Worm (Caenorhabditis elegans): ENCODE measurements around the gene D1044.4.
A peak's percentile ranks its signal among the peaks of the same experiment; 100 is the strongest.

ce11 chrIII:5546309-5546708 lies 24.5 kb upstream of the D1044.4 start:
- no peak for TF ChIP-seq skn-1 (tag; optimal IDR thresholded peaks at IDR 0.05)
- no peak for TF ChIP-seq lin-15B (tag; optimal IDR thresholded peaks at IDR 0.05)
- no peak for TF ChIP-seq ceh-16 (tag; optimal IDR thresholded peaks at IDR 0.05)
- TF ChIP-seq mdl-1 (tag; optimal IDR thresholded peaks at IDR 0.05) = no peak
- no peak for TF ChIP-seq elt-3 (tag; optimal IDR thresholded peaks at IDR 0.05)
- no peak for TF ChIP-seq pqm-1 (tag; optimal IDR thresholded peaks at IDR 0.05)
- TF ChIP-seq snpc-4 (tag; optimal IDR thresholded peaks at IDR 0.05) = no peak
- no peak for TF ChIP-seq lin-39 (tag; optimal IDR thresholded peaks at IDR 0.05)
- no peak for TF ChIP-seq jun-1 (tag; optimal IDR thresholded peaks at IDR 0.05)
- TF ChIP-seq nfya-1 (tag; optimal IDR thresholded peaks at IDR 0.05; ENCODE audit: insufficient read depth) = peak; percentile 10
- no peak for TF ChIP-seq egl-5 (tag; optimal IDR thresholded peaks at IDR 0.05)
- no peak for TF ChIP-seq nhr-11 (tag; optimal IDR thresholded peaks at IDR 0.05)
